Worm (Caenorhabditis elegans): ENCODE results near the gene C52E4.12.

DNA sequence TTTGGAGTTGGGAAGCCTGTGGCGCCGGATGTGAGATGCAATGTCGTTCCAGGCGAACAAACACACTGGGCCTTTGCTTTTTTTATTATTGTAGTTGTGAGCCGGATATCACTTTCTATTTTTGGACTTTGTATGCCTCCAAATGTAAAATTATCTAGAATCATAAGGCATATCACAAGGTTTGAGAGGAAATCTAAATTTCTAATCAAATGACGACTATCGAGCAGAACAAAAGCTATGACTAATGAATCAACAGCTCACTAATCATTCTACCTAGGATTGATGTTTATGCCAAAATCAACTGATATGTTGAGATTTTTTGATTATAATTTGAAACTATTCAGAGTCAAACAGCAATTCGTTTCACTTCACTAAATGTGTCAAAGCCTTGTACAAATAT lies 41.9 kb downstream of the C52E4.12 start:
- TF ChIP-seq ceh-13 (GFP tag; optimal IDR thresholded peaks at IDR 0.05) (no peak), scrt-1 (GFP tag; IDR thresholded peaks at IDR 0.05) (no peak), flt-1 (GFP tag; IDR thresholded peaks at IDR 0.05) (no peak), ama-1 (optimal IDR thresholded peaks at IDR 0.05) (no peak), hmbx-1 (tag; optimal IDR thresholded peaks at IDR 0.05) (no peak), sea-1 (GFP tag; conservative IDR thresholded peaks at IDR 0.05) (no peak)

Measured in whole organism, early embryonic.